Fruit fly (Drosophila melanogaster) whole organism: ENCODE results near the gene CG31548.

Experiments used
- CG8478 ChIP-seq: fragments of >200 bp; optimal IDR thresholded peaks from 2 replicates; lab custom pipeline; 2018; ENCODE audit warnings: inconsistent platforms
- Dll ChIP-seq: fragments of >200 bp; optimal IDR thresholded peaks from 2 replicates; lab custom pipeline; 2017
- EcR ChIP-seq, 2 experiments: fragments of >200 bp; optimal IDR thresholded peaks; 2 replicates each; lab custom pipeline; 2017; ENCODE audit warnings: missing biosample characterization in 2 of 2, missing genetic modification characterization in 2 of 2, missing genetic modification reagents in 2 of 2
- pan ChIP-seq: fragments of >200 bp; optimal IDR thresholded peaks from 2 replicates; lab custom pipeline; 2017
- psq ChIP-seq: fragments of >200 bp; optimal IDR thresholded peaks from 2 replicates; lab custom pipeline; 2017
- usp ChIP-seq: fragments of >200 bp; optimal IDR thresholded peaks from 2 replicates; lab custom pipeline; 2017; ENCODE audit warnings: missing biosample characterization, missing genetic modification characterization, mixed read lengths

Gene CG31548

dm6 chr3R:5608422-5608821 is 28.2 kb downstream of the CG31548 start:
- TF ChIP-seq usp (GFP tag; lab: Kevin White, UChicago) (no peak), CG8478 (lab: Kevin White, UChicago) (no peak), psq (lab: Kevin White, UChicago) (no peak), pan (lab: Kevin White, UChicago) (no peak), Dll (no peak), EcR (GFP tag; optimal IDR thresholded peaks at IDR 0.05; lab: Kevin White, UChicago) (no peak)

dm6 chr3R:5606477-5606876 is 30.2 kb downstream of the CG31548 start, which contains the start of gene asl:
Gene asl (minus strand): TSS chr3R:5606543.
- no peak for TF ChIP-seq Dll
- no peak for TF ChIP-seq CG8478 (lab: Kevin White, UChicago)
- no peak for TF ChIP-seq pan (lab: Kevin White, UChicago)
- no peak for TF ChIP-seq psq (lab: Kevin White, UChicago)
- no peak for TF ChIP-seq usp (GFP tag; lab: Kevin White, UChicago)
- TF ChIP-seq EcR (GFP tag; optimal IDR thresholded peaks at IDR 0.05; lab: Kevin White, UChicago), result no peak

dm6 chr3R:5601044-5601523 is 35.6 kb downstream of the CG31548 start, which contains the start of the genes kra and SecS:
Gene kra (minus strand): TSS chr3R:5601136.
Gene SecS (plus strand): TSS chr3R:5601433.
- no peak for TF ChIP-seq psq (lab: Kevin White, UChicago)
- TF ChIP-seq EcR (GFP tag; optimal IDR thresholded peaks at IDR 0.05; lab: Kevin White, UChicago), result no peak
- no peak for TF ChIP-seq pan (lab: Kevin White, UChicago)
- no peak for TF ChIP-seq Dll
- TF ChIP-seq CG8478 (lab: Kevin White, UChicago), result no peak
- no peak for TF ChIP-seq usp (GFP tag; lab: Kevin White, UChicago)

- TF ChIP-seq Dll (no peak), pan (lab: Kevin White, UChicago) (no peak), CG8478 (lab: Kevin White, UChicago) (no peak), usp (GFP tag; lab: Kevin White, UChicago) (no peak), EcR (GFP tag; optimal IDR thresholded peaks at IDR 0.05; lab: Kevin White, UChicago) (no peak), psq (lab: Kevin White, UChicago) (no peak)
Observed at dm6 chr3R:5600361-5601043, 36.1 kb downstream of the CG31548 start.

dm6 chr3R:5599521-5600360 is 36.9 kb downstream of the CG31548 start:
- TF ChIP-seq EcR (GFP tag; optimal IDR thresholded peaks at IDR 0.05; lab: Kevin White, UChicago) (peak in 1 of 2 experiments; percentile 15), psq (lab: Kevin White, UChicago) (no peak)

- TF ChIP-seq EcR (GFP tag; optimal IDR thresholded peaks at IDR 0.05; lab: Kevin White, UChicago) (no peak), psq (lab: Kevin White, UChicago) (no peak), Dll (no peak), pan (lab: Kevin White, UChicago) (no peak), CG8478 (lab: Kevin White, UChicago) (no peak), usp (GFP tag; lab: Kevin White, UChicago) (no peak)
Observed at dm6 chr3R:5594878-5595277, 41.8 kb downstream of the CG31548 start.

dm6 chr3R:5592009-5592572 is 44.6 kb downstream of the CG31548 start:
- TF ChIP-seq EcR (GFP tag; optimal IDR thresholded peaks at IDR 0.05; lab: Kevin White, UChicago) (no peak), CG8478 (lab: Kevin White, UChicago) (peak; percentile 49)

dm6 chr3R:5591398-5591853 is 45.2 kb downstream of the CG31548 start, which contains the start of the genes noi and Vha26:
Gene noi (minus strand): TSS chr3R:5591459.
Gene Vha26 (plus strand): TSS chr3R:5591763.
- no peak for TF ChIP-seq CG8478 (lab: Kevin White, UChicago)
- no peak for TF ChIP-seq Dll
- TF ChIP-seq pan (lab: Kevin White, UChicago), result no peak
- TF ChIP-seq EcR (GFP tag; optimal IDR thresholded peaks at IDR 0.05; lab: Kevin White, UChicago), result no peak

- TF ChIP-seq psq (lab: Kevin White, UChicago) (no peak), EcR (GFP tag; optimal IDR thresholded peaks at IDR 0.05; lab: Kevin White, UChicago) (no peak), pan (lab: Kevin White, UChicago) (no peak), Dll (no peak)
Observed at dm6 chr3R:5588573-5588972, 48.1 kb downstream of the CG31548 start, which contains the start of gene PolZ2. Gene PolZ2 (plus strand): TSS chr3R:5588873.

dm6 chr3R:5587863-5588519 is 48.7 kb downstream of the CG31548 start, which contains the start of gene CG2926:
Gene CG2926 (minus strand): TSS chr3R:5588380.
- TF ChIP-seq EcR (GFP tag; optimal IDR thresholded peaks at IDR 0.05; lab: Kevin White, UChicago) (no peak), usp (GFP tag; lab: Kevin White, UChicago) (no peak), CG8478 (lab: Kevin White, UChicago) (no peak), pan (lab: Kevin White, UChicago) (no peak), psq (lab: Kevin White, UChicago) (no peak), Dll (no peak)
